Worm (Caenorhabditis elegans) whole organism, L1 larva: ENCODE results near the gene ttr-42.
A peak's percentile ranks its signal among the peaks of the same experiment; 100 is the strongest.

Experiments
- efl-1 ChIP-seq, 4 experiments: fragments of 150-350 bp; optimal IDR thresholded peaks in 3 of 4; peaks in 1 of 4; 1 replicate in 1 of 4; 2 replicates in 3 of 4; lab custom pipeline; 2014; ENCODE audit warnings: missing biosample characterization in 2 of 4, missing genetic modification characterization in 2 of 4, missing genetic modification reagents in 2 of 4
- egl-27 ChIP-seq, 2 experiments: fragments of 150-350 bp in 1 of 2; sonication (generic microtip); optimal IDR thresholded peaks; 3 replicates each; lab custom pipeline; 2017 to 2018; ENCODE audit warnings: missing biosample characterization in 2 of 2, missing genetic modification characterization in 2 of 2, missing genetic modification reagents in 2 of 2
- fos-1 ChIP-seq: fragments of 150-350 bp; optimal IDR thresholded peaks from 2 replicates; lab custom pipeline; 2014; ENCODE audit warnings: missing biosample characterization, missing genetic modification characterization
- unc-62 ChIP-seq: fragments of 150-350 bp; optimal IDR thresholded peaks from 2 replicates; lab custom pipeline; 2014; ENCODE audit warnings: missing biosample characterization, missing genetic modification reagents, missing genetic modification characterization
- ztf-11 ChIP-seq, 2 experiments: sonication (generic microtip); optimal IDR thresholded peaks; 2 replicates each; lab custom pipeline; 2016 to 2017; ENCODE audit warnings: missing genetic modification characterization in 2 of 2, missing biosample characterization in 1 of 2, missing compliant biosample characterization in 1 of 2
- ztf-4 ChIP-seq: fragments of 150-350 bp; optimal IDR thresholded peaks from 2 replicates; lab custom pipeline; 2014; ENCODE audit warnings: missing biosample characterization, missing genetic modification characterization

- peak; percentile 19 for TF ChIP-seq fos-1 (tag; lab: Kevin White, UChicago)
- TF ChIP-seq ztf-4 (tag; lab: Kevin White, UChicago) = peak; percentile 54
- TF ChIP-seq ztf-11 (tag; optimal IDR thresholded peaks at IDR 0.05; lab: Kevin White, UChicago) = no peak
- TF ChIP-seq unc-62 (GFP tag; lab: Kevin White, UChicago) = no peak
- peak; percentile 12 to 28 for TF ChIP-seq efl-1 (optimal IDR thresholded peaks at IDR 0.05; lab: Kevin White, UChicago)
- TF ChIP-seq efl-1 (GFP tag; optimal IDR thresholded peaks at IDR 0.05 in 1 of 2; lab: Kevin White, UChicago) = no peak
- no peak for TF ChIP-seq egl-27 (tag; optimal IDR thresholded peaks at IDR 0.05; lab: Kevin White, UChicago)
These were observed 21.3 kb downstream of the ttr-42 start for ce11 chrX:2598833-2599279.
